Fruit fly (Drosophila melanogaster): ENCODE results near the gene aay.

aay gene

DNA sequence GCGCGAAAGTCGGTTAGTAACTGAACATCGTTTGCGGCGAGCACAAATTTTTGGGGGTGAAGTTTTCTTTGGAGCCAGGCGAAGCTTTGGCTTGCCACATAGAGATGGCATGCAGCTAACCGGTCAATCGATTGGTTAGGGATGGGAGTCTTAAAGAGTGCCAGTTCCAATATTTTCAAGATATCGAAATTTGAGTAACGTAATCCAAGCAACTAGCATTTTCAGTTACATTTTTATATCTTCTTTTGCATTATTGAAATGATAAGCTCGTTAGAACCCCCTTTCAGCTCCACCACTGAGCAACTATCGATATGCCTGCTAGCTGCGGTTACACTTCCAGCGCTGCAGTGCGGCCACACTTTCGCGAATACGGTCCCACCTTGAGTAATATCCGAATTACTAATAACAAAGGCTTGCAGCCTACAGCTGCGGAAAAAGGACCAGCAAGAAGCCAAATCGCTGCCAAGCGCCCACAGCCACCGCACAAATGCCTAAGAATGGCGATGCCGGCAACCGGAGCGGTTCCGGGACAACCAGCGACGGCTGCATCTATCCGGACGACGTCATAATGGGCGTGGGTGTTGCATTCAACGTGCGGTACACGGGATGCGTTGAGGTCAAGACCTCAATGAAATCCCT lies 3.7 kb downstream of the aay start, which contains the start of the genes Atat and Shc (continued):
- peak; percentile 99 for TF ChIP-seq svp (GFP tag)
- TF ChIP-seq CG11762 (GFP tag; optimal IDR thresholded peaks at IDR 0.05; ENCODE audit: insufficient read depth): peak; percentile 97
- TF ChIP-seq Blimp-1 (GFP tag; optimal IDR thresholded peaks at IDR 0.05): peak; percentile 95
- peak; percentile 100 for TF ChIP-seq Sox14 (GFP tag; optimal IDR thresholded peaks at IDR 0.05)
- TF ChIP-seq CG8319 (GFP tag; optimal IDR thresholded peaks at IDR 0.05): peak; percentile 99
- peak; percentile 84 for TF ChIP-seq CG9139 (GFP tag; optimal IDR thresholded peaks at IDR 0.05)
- TF ChIP-seq CG11902 (GFP tag; optimal IDR thresholded peaks at IDR 0.05): peak; percentile 99
- peak; percentile 97 for TF ChIP-seq Sox102F (GFP tag; optimal IDR thresholded peaks at IDR 0.05)
- TF ChIP-seq dac (GFP tag; optimal IDR thresholded peaks at IDR 0.05): peak; percentile 98
- TF ChIP-seq lz (GFP tag; optimal IDR thresholded peaks at IDR 0.05): peak; percentile 99
- peak; percentile 99 for TF ChIP-seq OdsH (GFP tag; optimal IDR thresholded peaks at IDR 0.05)
- peak; percentile 90 for TF ChIP-seq CG6276 (GFP tag; optimal IDR thresholded peaks at IDR 0.05)

dm6 chr3L:9429665-9430607 lies 6.9 kb downstream of the aay start, which contains the start of the genes RpS17 and MTF-1:
TSS of gene RpS17 (minus strand) at chr3L:9429821.
TSS of gene MTF-1 (plus strand) at chr3L:9430312.
- TF ChIP-seq ss (GFP tag; optimal IDR thresholded peaks at IDR 0.05) (peak; percentile 53 to 57), CG3032 (tag; optimal IDR thresholded peaks at IDR 0.05) (no peak), eg (GFP tag; IDR thresholded peaks at IDR 0.05) (peak; percentile 59), Gug (GFP tag; IDR thresholded peaks at IDR 0.05) (no peak), fd85E (GFP tag; optimal IDR thresholded peaks at IDR 0.05) (no peak), CG31627 (GFP tag; optimal IDR thresholded peaks at IDR 0.05) (peak; percentile 35), CG10631 (GFP tag; optimal IDR thresholded peaks at IDR 0.05) (no peak), Hr4 (GFP tag; optimal IDR thresholded peaks at IDR 0.05) (no peak), achi (GFP tag; optimal IDR thresholded peaks at IDR 0.05) (peak; percentile 48), Ets21C (GFP tag; optimal IDR thresholded peaks at IDR 0.05) (no peak), spab (GFP tag; optimal IDR thresholded peaks at IDR 0.05) (no peak), CG8319 (GFP tag; optimal IDR thresholded peaks at IDR 0.05) (no peak), Sox102F (GFP tag; optimal IDR thresholded peaks at IDR 0.05) (peak; percentile 59), Ets96B (tag; optimal IDR thresholded peaks at IDR 0.05) (peak; percentile 6), CG7368 (GFP tag; optimal IDR thresholded peaks at IDR 0.05) (peak; percentile 11), CG10669 (GFP tag; optimal IDR thresholded peaks at IDR 0.05) (peak; percentile 24), CG11294 (GFP tag; IDR thresholded peaks at IDR 0.05) (no peak), dac (GFP tag; optimal IDR thresholded peaks at IDR 0.05) (no peak), pdm3 (GFP tag; optimal IDR thresholded peaks at IDR 0.05) (peak; percentile 40), OdsH (GFP tag; optimal IDR thresholded peaks at IDR 0.05) (peak; percentile 34), net (GFP tag; optimal IDR thresholded peaks at IDR 0.05) (peak; percentile 47), Sox15 (GFP tag; optimal IDR thresholded peaks at IDR 0.05) (no peak), Met (GFP tag; optimal IDR thresholded peaks at IDR 0.05) (peak; percentile 67), CG9139 (GFP tag; optimal IDR thresholded peaks at IDR 0.05) (peak; percentile 57), Hr39 (GFP tag; optimal IDR thresholded peaks at IDR 0.05) (peak; percentile 51), topi (GFP tag; optimal IDR thresholded peaks at IDR 0.05) (peak; percentile 54), Smox (GFP tag; optimal IDR thresholded peaks at IDR 0.05) (peak; percentile 54), CG32006 (GFP tag; optimal IDR thresholded peaks at IDR 0.05) (no peak), CG34406 (GFP tag; optimal IDR thresholded peaks at IDR 0.05) (peak; percentile 54), Sox14 (GFP tag; optimal IDR thresholded peaks at IDR 0.05) (peak; percentile 24), CG11762 (GFP tag; optimal IDR thresholded peaks at IDR 0.05; ENCODE audit: insufficient read depth) (no peak), salr (GFP tag; optimal IDR thresholded peaks at IDR 0.05) (peak in 1 of 2 experiments; percentile 56), CG6854 (GFP tag; optimal IDR thresholded peaks at IDR 0.05) (peak; percentile 82), cyc (GFP tag; optimal IDR thresholded peaks at IDR 0.05) (peak; percentile 40), CG8119 (GFP tag; IDR thresholded peaks at IDR 0.05) (peak; percentile 40; the same call in 1 of the 3 replicates), acj6 (GFP tag; optimal IDR thresholded peaks at IDR 0.05) (peak; percentile 55), CG11902 (GFP tag; optimal IDR thresholded peaks at IDR 0.05) (no peak), Eip78C (GFP tag) (peak; percentile 75), vri (GFP tag; optimal IDR thresholded peaks at IDR 0.05) (peak; percentile 69), fkh (GFP tag; optimal IDR thresholded peaks at IDR 0.05) (no peak), CG6792 (GFP tag; optimal IDR thresholded peaks at IDR 0.05) (peak; percentile 34), CG3919 (GFP tag; optimal IDR thresholded peaks at IDR 0.05) (peak; percentile 63)

All from whole organism, prepupa.